Fruit fly (Drosophila melanogaster) whole organism, adult: ENCODE results near the gene CG42656.
A peak's percentile ranks its signal among the peaks of the same experiment; 100 is the strongest.

Source experiments
- Hr96 ChIP-seq: fragments of 200-800 bp; sonication (Bioruptor generic); optimal IDR thresholded peaks from 2 replicates; lab custom pipeline; 2016; ENCODE audit warnings: missing biosample characterization, missing genetic modification characterization
- cic ChIP-seq: fragments of 200-800 bp; sonication (Bioruptor generic); optimal IDR thresholded peaks from 2 replicates; lab custom pipeline; 2017; ENCODE audit warnings: missing biosample characterization, mild to moderate bottlenecking, missing genetic modification characterization, moderate library complexity
- kay ChIP-seq: fragments of 200-800 bp; sonication (Bioruptor generic); peaks from one replicate; lab custom pipeline; 2016; ENCODE audit warnings: missing biosample characterization, missing genetic modification characterization, borderline replicate concordance
- ovo ChIP-seq: fragments of 200-800 bp; sonication (Bioruptor generic); optimal IDR thresholded peaks from 2 replicates; lab custom pipeline; 2016; ENCODE audit warnings: missing biosample characterization, missing genetic modification characterization
- pad ChIP-seq: fragments of 200-800 bp; sonication (Bioruptor generic); optimal IDR thresholded peaks from 3 replicates; lab custom pipeline; 2017; ENCODE audit warnings: missing biosample characterization, missing genetic modification characterization, mild to moderate bottlenecking, moderate library complexity, missing genetic modification reagents
- tj ChIP-seq: fragments of 200-800 bp; sonication (Bioruptor generic); optimal IDR thresholded peaks from 3 replicates; lab custom pipeline; 2017; ENCODE audit warnings: missing biosample characterization, mild to moderate bottlenecking, missing genetic modification characterization, moderate library complexity
- toe ChIP-seq: fragments of 200-800 bp; sonication (Bioruptor generic); optimal IDR thresholded peaks from 2 replicates; lab custom pipeline; 2016; ENCODE audit warnings: missing biosample characterization, missing genetic modification characterization

DNA sequence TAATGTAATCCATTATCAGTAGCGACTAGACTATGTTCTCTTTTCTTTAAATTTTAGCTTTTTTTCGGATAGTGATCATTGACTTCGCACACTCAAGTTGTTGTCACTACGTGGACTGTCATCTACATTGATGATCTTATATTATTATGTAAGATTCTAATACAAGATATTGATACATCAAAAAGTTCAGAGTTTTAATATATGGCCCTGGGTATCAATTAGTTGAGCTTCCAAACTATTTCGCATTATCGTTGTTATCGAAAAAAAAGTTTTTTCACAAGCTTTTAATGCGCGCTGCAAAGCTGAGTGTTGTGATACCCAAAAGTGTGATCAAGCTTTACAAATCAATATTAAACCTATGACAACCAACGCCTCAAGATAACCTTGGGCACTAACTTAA is 972 bp downstream of the CG42656 start:
- TF ChIP-seq ovo (GFP tag; lab: Kevin White, UChicago) (no peak), Hr96 (GFP tag; lab: Kevin White, UChicago) (no peak), kay (GFP tag; lab: Kevin White, UChicago) (peak; percentile 90), toe (peak; percentile 2), pad (GFP tag; lab: Kevin White, UChicago) (no peak), tj (GFP tag; lab: Kevin White, UChicago) (no peak), cic (GFP tag; lab: Kevin White, UChicago) (no peak)
